Worm (Caenorhabditis elegans) whole organism, L4 larva: ENCODE results near the gene cwp-5.

Experiments
- D1046.2 ChIP-seq: fragments of 200-800 bp; sonication (Bioruptor generic); IDR thresholded peaks from 2 replicates; pipeline ENCODE4 v1.3.6; 2022; ENCODE audit warnings: missing genetic modification characterization, missing compliant biosample characterization
- F37D6.2 ChIP-seq: sonication (generic microtip); optimal IDR thresholded peaks from 2 replicates; lab custom pipeline; 2016; ENCODE audit warnings: mild to moderate bottlenecking, missing genetic modification characterization, missing compliant biosample characterization
- F44E2.7 ChIP-seq: fragments of 200-800 bp; sonication (Bioruptor generic); IDR thresholded peaks from 2 replicates; pipeline ENCODE4 v2.1.2; 2022; ENCODE audit warnings: missing genetic modification characterization, missing compliant biosample characterization
- F49E8.2 ChIP-seq: sonication (generic microtip); optimal IDR thresholded peaks from 2 replicates; lab custom pipeline; 2016; ENCODE audit warnings: missing compliant biosample characterization, mild to moderate bottlenecking, missing genetic modification characterization, borderline replicate concordance
- R02D3.7 ChIP-seq: fragments of 150-350 bp; sonication (generic microtip); optimal IDR thresholded peaks from 3 replicates; lab custom pipeline; 2014; ENCODE audit warnings: missing biosample characterization, missing genetic modification characterization
- T26A8.4 ChIP-seq: fragments of 200-800 bp; sonication (Bioruptor generic); IDR thresholded peaks from 2 replicates; pipeline ENCODE4 v1.3.6; 2022; ENCODE audit warnings: missing genetic modification characterization, missing compliant biosample characterization
- Y105C5A.15 ChIP-seq: fragments of 200-800 bp; sonication (Bioruptor generic); IDR thresholded peaks from 2 replicates; pipeline ENCODE4 v1.3.6; 2022; ENCODE audit warnings: missing genetic modification characterization, missing compliant biosample characterization
- Y48G9A.11 ChIP-seq: fragments of 200-800 bp; sonication (Bioruptor generic); IDR thresholded peaks from 2 replicates; pipeline ENCODE4 v1.3.6; 2022; ENCODE audit warnings: missing genetic modification reagents, missing genetic modification characterization, missing compliant biosample characterization
- Y5F2A.4 ChIP-seq: fragments of 200-800 bp; sonication (Bioruptor generic); optimal IDR thresholded peaks from 2 replicates; lab custom pipeline; 2018; ENCODE audit warnings: mild to moderate bottlenecking, missing genetic modification characterization, missing compliant biosample characterization
- aha-1 ChIP-seq: fragments of 150-350 bp; peaks from one replicate; lab custom pipeline; 2014; ENCODE audit warnings: missing biosample characterization, missing genetic modification characterization
- ceh-20 ChIP-seq: fragments of 200-800 bp; sonication (Bioruptor generic); IDR thresholded peaks from 2 replicates; pipeline ENCODE4 v1.3.6; 2022; ENCODE audit warnings: missing genetic modification reagents, missing genetic modification characterization, missing compliant biosample characterization
- ceh-28 ChIP-seq: fragments of 150-350 bp; optimal IDR thresholded peaks from 2 replicates; lab custom pipeline; 2014; ENCODE audit warnings: missing biosample characterization, missing genetic modification reagents, missing genetic modification characterization
- ceh-32 ChIP-seq: sonication (generic microtip); optimal IDR thresholded peaks from 2 replicates; lab custom pipeline; 2016; ENCODE audit warnings: mild to moderate bottlenecking, missing genetic modification characterization, missing compliant biosample characterization; ENCODE audit not compliant: poor library complexity
- daf-12 ChIP-seq: fragments of 150-350 bp; optimal IDR thresholded peaks from 2 replicates; lab custom pipeline; 2014; ENCODE audit warnings: missing biosample characterization, missing genetic modification reagents, missing genetic modification characterization
- daf-16 ChIP-seq, 3 experiments: sonication (generic microtip); optimal IDR thresholded peaks; 2 replicates each; lab custom pipeline; 2016 to 2017; ENCODE audit warnings: missing genetic modification characterization in 3 of 3, missing genetic modification reagents in 3 of 3, mild to moderate bottlenecking in 2 of 3, missing compliant biosample characterization in 2 of 3, missing biosample characterization in 1 of 3, moderate library complexity in 1 of 3
- daf-8 ChIP-seq: fragments of 200-800 bp; sonication (Bioruptor generic); IDR thresholded peaks from 2 replicates; pipeline ENCODE4 v1.3.6; 2022; ENCODE audit warnings: missing genetic modification characterization, missing compliant biosample characterization
- egl-27 ChIP-seq: sonication (generic microtip); optimal IDR thresholded peaks from 3 replicates; lab custom pipeline; 2017; ENCODE audit warnings: missing biosample characterization, missing genetic modification reagents, missing genetic modification characterization
- egl-43 ChIP-seq: fragments of 200-800 bp; sonication (Bioruptor generic); IDR thresholded peaks from 2 replicates; pipeline ENCODE4 v1.3.6; 2022; ENCODE audit warnings: missing genetic modification reagents, missing genetic modification characterization, missing compliant biosample characterization
- fkh-10 ChIP-seq: fragments of 150-350 bp; optimal IDR thresholded peaks from 2 replicates; lab custom pipeline; 2014; ENCODE audit warnings: missing biosample characterization, missing genetic modification reagents, missing genetic modification characterization
- fos-1 ChIP-seq: fragments of 150-350 bp; optimal IDR thresholded peaks from 2 replicates; lab custom pipeline; 2014; ENCODE audit warnings: missing biosample characterization, missing genetic modification characterization
- gei-8 ChIP-seq: fragments of 200-800 bp; sonication (Bioruptor generic); optimal IDR thresholded peaks from 2 replicates; lab custom pipeline; 2018; ENCODE audit warnings: mild to moderate bottlenecking, missing genetic modification characterization, missing compliant biosample characterization
- hlh-30 ChIP-seq: sonication (generic microtip); optimal IDR thresholded peaks from 2 replicates; lab custom pipeline; 2017; ENCODE audit warnings: antibody characterized with exemption, mild to moderate bottlenecking, missing genetic modification characterization, missing compliant biosample characterization; ENCODE audit not compliant: insufficient read depth
- jun-1 ChIP-seq: fragments of 150-350 bp; optimal IDR thresholded peaks from 2 replicates; lab custom pipeline; 2014; ENCODE audit warnings: missing biosample characterization, missing genetic modification reagents, missing genetic modification characterization
- lim-7 ChIP-seq: fragments of 200-800 bp; sonication (Bioruptor generic); IDR thresholded peaks from 2 replicates; pipeline ENCODE4 v1.3.6; 2022; ENCODE audit warnings: missing genetic modification characterization, missing compliant biosample characterization
- lin-15B ChIP-seq: fragments of 150-350 bp; sonication (generic microtip); optimal IDR thresholded peaks from 3 replicates; lab custom pipeline; 2014; ENCODE audit warnings: missing biosample characterization, missing genetic modification characterization
- lin-39 ChIP-seq: fragments of 150-350 bp; optimal IDR thresholded peaks from 2 replicates; lab custom pipeline; 2014; ENCODE audit warnings: missing biosample characterization, missing genetic modification reagents, missing genetic modification characterization
- madf-5 ChIP-seq, 2 experiments: fragments of 200-800 bp; sonication (Bioruptor generic); IDR thresholded peaks; 2 replicates each; pipeline ENCODE4 v1.3.6; 2022; ENCODE audit warnings: missing compliant biosample characterization in 2 of 2, missing genetic modification characterization in 2 of 2
- madf-9 ChIP-seq: fragments of 200-800 bp; sonication (Bioruptor generic); conservative IDR thresholded peaks from 2 replicates; pipeline ENCODE4 v1.3.6; 2022; ENCODE audit warnings: missing genetic modification reagents, missing genetic modification characterization, missing compliant biosample characterization
- mep-1 ChIP-seq: fragments of 150-350 bp; sonication (generic microtip); optimal IDR thresholded peaks from 3 replicates; lab custom pipeline; 2014; ENCODE audit warnings: missing biosample characterization, missing genetic modification characterization
- mes-2 ChIP-seq: sonication (generic microtip); optimal IDR thresholded peaks from 2 replicates; lab custom pipeline; 2016; ENCODE audit warnings: missing genotype, mild to moderate bottlenecking, missing genetic modification characterization, missing compliant biosample characterization; ENCODE audit not compliant: poor library complexity, severe bottlenecking
- mxl-2 ChIP-seq: fragments of 200-800 bp; sonication (Bioruptor generic); conservative IDR thresholded peaks from 2 replicates; pipeline ENCODE4 v1.3.6; 2022; ENCODE audit warnings: missing genetic modification reagents, missing genetic modification characterization, missing compliant biosample characterization
- nhr-102 ChIP-seq: sonication (generic microtip); optimal IDR thresholded peaks from 2 replicates; lab custom pipeline; 2016; ENCODE audit warnings: mild to moderate bottlenecking, missing genetic modification characterization, moderate library complexity, missing compliant biosample characterization
- nhr-11 ChIP-seq: fragments of 150-350 bp; optimal IDR thresholded peaks from 2 replicates; lab custom pipeline; 2014; ENCODE audit warnings: missing biosample characterization, missing genetic modification characterization
- nhr-111 ChIP-seq: fragments of 200-800 bp; sonication (Bioruptor generic); optimal IDR thresholded peaks from 2 replicates; lab custom pipeline; 2018; ENCODE audit warnings: mild to moderate bottlenecking, missing genetic modification characterization, missing compliant biosample characterization
- nhr-28 ChIP-seq: fragments of 150-350 bp; optimal IDR thresholded peaks from 2 replicates; lab custom pipeline; 2014; ENCODE audit warnings: missing biosample characterization, missing genetic modification characterization
- nhr-42 ChIP-seq: fragments of 200-800 bp; sonication (Bioruptor generic); IDR thresholded peaks from 2 replicates; pipeline ENCODE4 v1.3.6; 2022; ENCODE audit warnings: missing genetic modification characterization, missing compliant biosample characterization
- nhr-48 ChIP-seq: sonication (generic microtip); optimal IDR thresholded peaks from 2 replicates; lab custom pipeline; 2016; ENCODE audit warnings: mild to moderate bottlenecking, missing genetic modification characterization, missing compliant biosample characterization
- nhr-77 ChIP-seq: fragments of 150-350 bp; optimal IDR thresholded peaks from 2 replicates; lab custom pipeline; 2014; ENCODE audit warnings: missing biosample characterization, missing genetic modification characterization
- php-3 ChIP-seq: fragments of 200-800 bp; sonication (Bioruptor generic); IDR thresholded peaks from 2 replicates; pipeline ENCODE4 v1.3.6; 2022; ENCODE audit warnings: missing genetic modification reagents, missing genetic modification characterization, missing compliant biosample characterization
- set-16 ChIP-seq: fragments of 200-800 bp; sonication (Bioruptor generic); IDR thresholded peaks from 2 replicates; pipeline ENCODE4 v1.3.6; 2022; ENCODE audit warnings: missing genetic modification reagents, missing genetic modification characterization, missing compliant biosample characterization
- spr-1 ChIP-seq: sonication (generic microtip); optimal IDR thresholded peaks from 2 replicates; lab custom pipeline; 2016; ENCODE audit warnings: mild to moderate bottlenecking, missing genetic modification characterization, missing compliant biosample characterization
- spr-3 ChIP-seq: fragments of 200-800 bp; sonication (Bioruptor generic); optimal IDR thresholded peaks from 2 replicates; lab custom pipeline; 2018; ENCODE audit warnings: mild to moderate bottlenecking, missing genetic modification characterization, missing compliant biosample characterization
- tra-1 ChIP-seq: fragments of 200-800 bp; sonication (Bioruptor generic); IDR thresholded peaks from 2 replicates; pipeline ENCODE4 v1.3.6; 2022; ENCODE audit warnings: missing genetic modification reagents, missing genetic modification characterization, missing compliant biosample characterization
- unc-130 ChIP-seq: sonication (generic microtip); optimal IDR thresholded peaks from 2 replicates; lab custom pipeline; 2016; ENCODE audit warnings: missing genetic modification reagents, missing genetic modification characterization, missing compliant biosample characterization
- unc-62 ChIP-seq, 3 experiments: fragments of 150-350 bp in 1 of 3; sonication (generic microtip); optimal IDR thresholded peaks in 2 of 3; peaks in 1 of 3; 1 replicate in 1 of 3; 2 replicates in 2 of 3; lab custom pipeline; 2014 to 2017; ENCODE audit warnings: missing biosample characterization in 3 of 3, missing genetic modification characterization in 3 of 3, missing genetic modification reagents in 3 of 3, missing genotype in 1 of 3
- zfp-2 ChIP-seq: sonication (generic microtip); optimal IDR thresholded peaks from 2 replicates; lab custom pipeline; 2016; ENCODE audit warnings: mild to moderate bottlenecking, missing genetic modification characterization, missing compliant biosample characterization
- zip-11 ChIP-seq: fragments of 200-800 bp; sonication (Bioruptor generic); IDR thresholded peaks from 2 replicates; pipeline ENCODE4 v1.3.6; 2022; ENCODE audit warnings: missing genetic modification characterization, missing compliant biosample characterization
- zip-2 ChIP-seq: fragments of 150-350 bp; optimal IDR thresholded peaks from 2 replicates; lab custom pipeline; 2014; ENCODE audit warnings: missing biosample characterization, missing genetic modification characterization
- ztf-11 ChIP-seq: fragments of 150-350 bp; optimal IDR thresholded peaks from 2 replicates; lab custom pipeline; 2014; ENCODE audit warnings: missing biosample characterization, missing genetic modification characterization

cwp-5 gene

DNA sequence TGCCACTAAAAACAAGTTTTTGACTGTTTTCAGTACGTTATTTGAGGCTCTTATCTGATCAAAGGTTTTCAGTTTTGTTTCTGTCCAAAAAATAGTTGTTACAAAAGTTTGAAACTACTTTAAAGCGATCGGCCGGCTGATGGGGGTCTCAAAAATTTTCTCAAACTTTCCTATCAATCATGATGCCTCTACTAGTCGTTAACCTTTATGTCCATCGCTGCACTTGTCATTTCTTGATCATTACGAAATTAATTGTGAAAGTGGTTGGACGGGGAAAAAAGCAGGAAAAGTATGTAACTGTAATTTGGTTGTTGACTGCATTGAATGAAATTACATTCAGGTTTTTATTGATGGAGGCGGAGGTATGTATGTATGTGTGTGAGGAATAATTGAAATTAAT is 29.9 kb downstream of the cwp-5 start (continued):
- TF ChIP-seq nhr-102 (tag; lab: Kevin White, UChicago) (no peak), set-16 (GFP tag; lab: Robert Waterston, UW) (no peak), ceh-28 (tag; lab: Kevin White, UChicago) (no peak), nhr-28 (tag; lab: Kevin White, UChicago) (peak; percentile 32), Y5F2A.4 (GFP tag; lab: Kevin White, UChicago) (no peak), nhr-11 (tag; lab: Kevin White, UChicago) (no peak), php-3 (no peak), daf-16 (GFP tag; optimal IDR thresholded peaks at IDR 0.05; lab: Kevin White, UChicago) (no peak), daf-16 (tag; optimal IDR thresholded peaks at IDR 0.05; lab: Kevin White, UChicago) (peak; percentile 75)
- TF ChIP-seq, all 104 proteins: peak for 5

DNA sequence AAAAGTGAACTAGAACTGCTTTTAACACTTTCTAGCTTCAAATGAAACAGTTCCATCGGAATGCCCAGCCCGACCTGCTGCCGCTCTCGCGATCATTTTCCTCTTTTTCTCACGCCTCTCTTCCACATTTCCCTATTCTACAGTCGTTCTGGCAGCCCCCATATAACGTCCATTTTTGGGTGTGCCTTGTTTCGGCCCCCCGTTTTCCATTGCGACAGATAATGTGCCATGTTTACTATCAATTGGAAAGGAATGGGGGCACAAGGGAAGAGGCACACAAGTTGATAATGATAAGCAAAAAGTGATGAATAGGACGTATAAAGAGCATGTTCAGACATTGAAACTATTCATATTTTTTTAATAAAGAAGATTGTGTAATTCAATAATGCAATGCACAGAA is 30.8 kb downstream of the cwp-5 start:
- TF ChIP-seq nhr-28 (tag; lab: Kevin White, UChicago) (peak; percentile 90), nhr-48 (tag; lab: Kevin White, UChicago) (peak; percentile 54), T26A8.4 (GFP tag; lab: Robert Waterston, UW) (no peak; the same call in 1 of the 2 replicates), lin-15B (no peak), nhr-77 (peak; percentile 59), unc-130 (GFP tag; lab: Kevin White, UChicago) (no peak), spr-1 (no peak), F37D6.2 (tag; lab: Kevin White, UChicago) (no peak), lin-39 (no peak), ceh-20 (no peak), fkh-10 (no peak), ceh-32 (tag; lab: Kevin White, UChicago) (no peak), F49E8.2 (tag; lab: Kevin White, UChicago) (no peak), Y48G9A.11 (GFP tag; lab: Robert Waterston, UW) (no peak), zip-2 (tag; lab: Kevin White, UChicago) (no peak), madf-5 (GFP tag; IDR thresholded peaks at IDR 0.05; lab: Robert Waterston, UW) (no peak), mep-1 (peak; percentile 59), nhr-111 (no peak), zip-11 (GFP tag; lab: Robert Waterston, UW) (no peak), gei-8 (GFP tag; lab: Kevin White, UChicago) (no peak), madf-9 (GFP tag; lab: Robert Waterston, UW) (no peak), mxl-2 (GFP tag; lab: Robert Waterston, UW) (no peak), F44E2.7 (GFP tag; lab: Robert Waterston, UW) (no peak), spr-3 (no peak), fos-1 (tag; lab: Kevin White, UChicago) (no peak), Y105C5A.15 (GFP tag; lab: Robert Waterston, UW) (no peak), R02D3.7 (tag; lab: Kevin White, UChicago) (no peak), lim-7 (GFP tag; lab: Robert Waterston, UW) (no peak), zfp-2 (no peak), jun-1 (no peak), unc-62 (GFP tag; optimal IDR thresholded peaks at IDR 0.05 in 1 of 2; lab: Kevin White, UChicago) (peak in 1 of 2 experiments; percentile 83), unc-62 (tag; optimal IDR thresholded peaks at IDR 0.05; lab: Kevin White, UChicago) (no peak), aha-1 (tag; lab: Kevin White, UChicago) (peak; percentile 14), egl-43 (GFP tag; lab: Robert Waterston, UW) (no peak), hlh-30 (tag; lab: Kevin White, UChicago) (peak; percentile 46), ceh-28 (tag; lab: Kevin White, UChicago) (no peak), ztf-11 (tag; lab: Kevin White, UChicago) (no peak), nhr-42 (GFP tag; lab: Robert Waterston, UW) (no peak), D1046.2 (no peak), daf-12 (tag; lab: Kevin White, UChicago) (no peak), egl-27 (tag; lab: Kevin White, UChicago) (no peak), mes-2 (peak; percentile 28), tra-1 (GFP tag; lab: Robert Waterston, UW) (peak; percentile 82), daf-8 (no peak)
